Worm (Caenorhabditis elegans) whole organism, late embryonic: ENCODE data around the gene ZK822.1.

Experiments used
- K09A11.1 ChIP-seq: sonication (generic microtip); optimal IDR thresholded peaks from 2 replicates; lab custom pipeline; 2017; ENCODE audit warnings: antibody characterized with exemption, mild to moderate bottlenecking, missing genetic modification characterization, missing compliant biosample characterization; ENCODE audit not compliant: insufficient read depth
- T23F11.4 ChIP-seq: fragments of 200-800 bp; sonication (Bioruptor generic); optimal IDR thresholded peaks from 2 replicates; lab custom pipeline; 2018; ENCODE audit warnings: mild to moderate bottlenecking, missing genetic modification characterization, missing compliant biosample characterization
- ama-1 ChIP-seq: fragments of 150-350 bp; optimal IDR thresholded peaks from 2 replicates; lab custom pipeline; 2014
- ceh-14 ChIP-seq: sonication (generic microtip); optimal IDR thresholded peaks from 2 replicates; lab custom pipeline; 2016; ENCODE audit warnings: missing genotype, missing genetic modification characterization, missing compliant biosample characterization
- ceh-18 ChIP-seq: sonication (generic microtip); optimal IDR thresholded peaks from 2 replicates; lab custom pipeline; 2016; ENCODE audit warnings: missing genetic modification characterization, missing compliant biosample characterization
- ceh-22 ChIP-seq: sonication (generic microtip); optimal IDR thresholded peaks from 2 replicates; lab custom pipeline; 2017; ENCODE audit warnings: missing biosample characterization, missing genetic modification characterization
- ceh-24 ChIP-seq: sonication (generic microtip); optimal IDR thresholded peaks from 2 replicates; lab custom pipeline; 2016; ENCODE audit warnings: mild to moderate bottlenecking, missing genetic modification characterization, missing compliant biosample characterization
- ceh-31 ChIP-seq: sonication (generic microtip); optimal IDR thresholded peaks from 2 replicates; lab custom pipeline; 2016; ENCODE audit warnings: missing genetic modification characterization, missing compliant biosample characterization
- ceh-45 ChIP-seq: fragments of 200-800 bp; sonication (Bioruptor generic); IDR thresholded peaks from 2 replicates; pipeline ENCODE4 v1.3.6; 2022; ENCODE audit warnings: missing genetic modification reagents, missing genetic modification characterization, missing compliant biosample characterization
- che-1 ChIP-seq: sonication (generic microtip); optimal IDR thresholded peaks from 2 replicates; lab custom pipeline; 2016; ENCODE audit warnings: mild to moderate bottlenecking, missing genetic modification characterization, missing compliant biosample characterization
- dve-1 ChIP-seq: sonication (generic microtip); optimal IDR thresholded peaks from 2 replicates; lab custom pipeline; 2017; ENCODE audit warnings: antibody characterized with exemption, mild to moderate bottlenecking, missing genetic modification characterization, missing compliant biosample characterization
- elt-2 ChIP-seq: sonication (generic microtip); optimal IDR thresholded peaks from 2 replicates; lab custom pipeline; 2016; ENCODE audit warnings: missing genetic modification reagents, missing genetic modification characterization, missing compliant biosample characterization
- eyg-1 ChIP-seq: sonication (generic microtip); optimal IDR thresholded peaks from 2 replicates; lab custom pipeline; 2016; ENCODE audit warnings: missing genotype, missing genetic modification characterization, missing compliant biosample characterization
- fax-1 ChIP-seq: sonication (generic microtip); optimal IDR thresholded peaks from 2 replicates; lab custom pipeline; 2016; ENCODE audit warnings: missing genotype, missing genetic modification characterization, missing compliant biosample characterization
- fkh-6 ChIP-seq: sonication (generic microtip); optimal IDR thresholded peaks from 2 replicates; lab custom pipeline; 2016; ENCODE audit warnings: missing genetic modification characterization, missing compliant biosample characterization
- gmeb-2 ChIP-seq: sonication (generic microtip); optimal IDR thresholded peaks from 2 replicates; lab custom pipeline; 2016; ENCODE audit warnings: missing genetic modification characterization, inconsistent platforms, missing compliant biosample characterization
- hlh-30 ChIP-seq: sonication (generic microtip); optimal IDR thresholded peaks from 2 replicates; lab custom pipeline; 2017; ENCODE audit warnings: antibody characterized with exemption, missing genetic modification characterization, missing compliant biosample characterization; ENCODE audit not compliant: insufficient read depth
- madf-2 ChIP-seq: sonication (generic microtip); optimal IDR thresholded peaks from 2 replicates; lab custom pipeline; 2017; ENCODE audit warnings: missing genetic modification characterization, missing compliant biosample characterization
- nfya-1 ChIP-seq: sonication (generic microtip); optimal IDR thresholded peaks from 2 replicates; lab custom pipeline; 2017; ENCODE audit warnings: missing genetic modification characterization, mild to moderate bottlenecking, missing compliant biosample characterization, antibody characterized with exemption, moderate library complexity
- npax-4 ChIP-seq: sonication (generic microtip); optimal IDR thresholded peaks from 2 replicates; lab custom pipeline; 2016; ENCODE audit warnings: missing genetic modification characterization, missing compliant biosample characterization
- pat-9 ChIP-seq: fragments of 200-800 bp; sonication (Bioruptor generic); optimal IDR thresholded peaks from 2 replicates; lab custom pipeline; 2018; ENCODE audit warnings: mild to moderate bottlenecking, missing genetic modification characterization, moderate library complexity, missing compliant biosample characterization
- pha-2 ChIP-seq: sonication (generic microtip); optimal IDR thresholded peaks from 2 replicates; lab custom pipeline; 2017; ENCODE audit warnings: mild to moderate bottlenecking, missing genetic modification characterization, missing compliant biosample characterization
- pha-4 ChIP-seq: fragments of 150-350 bp; optimal IDR thresholded peaks from 2 replicates; lab custom pipeline; 2018; ENCODE audit warnings: missing biosample characterization, missing genetic modification reagents, missing genetic modification characterization
- pros-1 ChIP-seq: fragments of 150-350 bp; optimal IDR thresholded peaks from 2 replicates; lab custom pipeline; 2014; ENCODE audit warnings: missing biosample characterization, missing genetic modification reagents, missing genetic modification characterization
- ref-2 ChIP-seq: sonication (generic microtip); optimal IDR thresholded peaks from 2 replicates; lab custom pipeline; 2016; ENCODE audit warnings: missing genetic modification characterization, missing compliant biosample characterization
- sdc-2 ChIP-seq: sonication (generic microtip); optimal IDR thresholded peaks from 2 replicates; lab custom pipeline; 2016; ENCODE audit warnings: missing genotype, missing genetic modification characterization, missing compliant biosample characterization
- sox-2 ChIP-seq: fragments of 200-800 bp; sonication (Bioruptor generic); IDR thresholded peaks from 2 replicates; pipeline ENCODE4 v1.3.6; 2022; ENCODE audit warnings: missing genetic modification reagents, missing genetic modification characterization, missing compliant biosample characterization
- tbx-2 ChIP-seq: sonication (generic microtip); optimal IDR thresholded peaks from 2 replicates; lab custom pipeline; 2016; ENCODE audit warnings: missing genetic modification characterization, missing compliant biosample characterization
- tbx-7 ChIP-seq: sonication (generic microtip); optimal IDR thresholded peaks from 2 replicates; lab custom pipeline; 2016; ENCODE audit warnings: missing genotype, missing genetic modification characterization, missing compliant biosample characterization
- unc-3 ChIP-seq, 2 experiments: fragments of 200-800 bp in 1 of 2; sonication (Bioruptor generic) in 1 of 2; sonication (generic microtip) in 1 of 2; conservative IDR thresholded peaks in 1 of 2; optimal IDR thresholded peaks in 1 of 2; 2 replicates each; pipeline versions ENCODE4 v1.3.6 to Lab custom; 2016 to 2022; ENCODE audit warnings: missing compliant biosample characterization in 2 of 2, missing genetic modification characterization in 2 of 2, missing genetic modification reagents in 1 of 2
- unc-42 ChIP-seq: sonication (generic microtip); optimal IDR thresholded peaks from 2 replicates; lab custom pipeline; 2016; ENCODE audit warnings: missing genotype, missing genetic modification characterization, missing compliant biosample characterization

ZK822.1 gene

DNA sequence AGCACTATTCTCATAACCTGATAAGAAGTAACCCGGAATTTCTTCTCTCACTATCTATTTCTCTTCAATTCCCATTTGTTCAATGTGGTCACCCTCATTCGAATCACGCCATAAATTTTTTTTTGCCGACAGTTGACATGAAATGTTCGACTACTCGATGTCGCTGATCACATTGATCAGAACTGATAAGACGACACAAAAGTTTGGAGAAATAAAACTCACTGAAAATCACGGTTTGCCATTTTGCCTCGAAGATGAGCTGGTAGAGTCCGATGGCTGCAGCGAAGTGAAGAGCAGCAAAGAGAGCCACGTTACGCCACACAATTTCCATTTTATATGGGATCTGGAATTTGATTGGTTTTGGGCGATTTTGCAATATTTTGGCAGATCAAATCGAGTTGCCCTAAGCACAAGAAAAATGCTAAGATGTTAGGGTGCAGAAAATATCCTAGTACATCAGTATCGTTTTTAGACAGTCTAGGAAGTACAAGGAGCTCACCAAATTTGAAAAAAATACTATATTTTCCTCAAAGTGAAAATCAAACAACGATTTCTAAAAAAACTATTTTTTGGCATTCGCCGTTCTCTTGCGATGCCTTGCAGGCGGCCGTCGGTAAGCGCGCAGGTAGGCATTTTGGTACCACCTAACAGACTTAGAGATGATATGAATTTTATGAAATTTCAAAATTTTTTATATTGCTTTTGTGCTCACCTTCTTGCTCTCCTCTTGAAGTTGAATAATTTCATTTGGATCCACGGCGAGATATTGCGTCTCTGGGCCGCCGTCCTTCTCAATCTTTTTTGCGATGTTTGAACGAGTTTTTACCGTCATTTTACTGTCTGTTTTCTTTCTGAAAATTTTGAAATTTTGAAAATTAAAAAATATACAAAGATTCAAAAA is 6.8 kb downstream of the ZK822.1 start, which contains the start of gene fat-6:
Gene fat-6 (minus strand): TSS at position 851 of the 901 bp plus-strand sequence.
- TF ChIP-seq pat-9 (tag; lab: Kevin White, UChicago) (no peak), elt-2 (tag; lab: Kevin White, UChicago) (peak; percentile 31)

DNA sequence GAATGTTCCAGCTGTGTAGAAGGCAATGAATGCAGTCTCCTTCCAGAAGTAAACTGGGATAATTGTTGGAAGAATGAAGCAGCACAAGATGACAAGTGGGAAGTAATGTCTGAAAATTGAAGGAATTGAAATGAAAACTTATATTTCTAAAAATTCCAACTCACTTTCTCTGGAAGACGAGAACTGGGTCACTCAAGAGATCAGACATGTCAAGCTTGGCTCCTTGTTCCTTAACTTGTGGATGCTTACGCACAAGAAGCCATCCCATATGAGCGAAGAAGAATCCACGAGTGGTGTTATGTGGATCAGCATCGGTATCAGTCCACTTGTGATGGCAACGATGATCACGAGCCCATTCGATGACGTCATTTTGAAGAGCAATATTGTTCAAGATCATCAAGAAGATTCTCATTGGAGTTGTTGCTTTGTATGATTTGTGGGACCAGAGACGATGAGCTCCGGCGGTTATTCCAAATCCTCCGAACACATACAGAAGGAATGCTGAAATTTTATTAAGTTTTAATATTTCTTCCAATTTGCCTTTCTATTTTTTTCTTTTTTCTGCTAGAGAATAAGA is 7.6 kb downstream of the ZK822.1 start:
- TF ChIP-seq K09A11.1 (tag; lab: Kevin White, UChicago) (no peak), ceh-24 (tag; lab: Kevin White, UChicago) (no peak), tbx-2 (no peak), T23F11.4 (GFP tag; lab: Kevin White, UChicago) (no peak)

DNA sequence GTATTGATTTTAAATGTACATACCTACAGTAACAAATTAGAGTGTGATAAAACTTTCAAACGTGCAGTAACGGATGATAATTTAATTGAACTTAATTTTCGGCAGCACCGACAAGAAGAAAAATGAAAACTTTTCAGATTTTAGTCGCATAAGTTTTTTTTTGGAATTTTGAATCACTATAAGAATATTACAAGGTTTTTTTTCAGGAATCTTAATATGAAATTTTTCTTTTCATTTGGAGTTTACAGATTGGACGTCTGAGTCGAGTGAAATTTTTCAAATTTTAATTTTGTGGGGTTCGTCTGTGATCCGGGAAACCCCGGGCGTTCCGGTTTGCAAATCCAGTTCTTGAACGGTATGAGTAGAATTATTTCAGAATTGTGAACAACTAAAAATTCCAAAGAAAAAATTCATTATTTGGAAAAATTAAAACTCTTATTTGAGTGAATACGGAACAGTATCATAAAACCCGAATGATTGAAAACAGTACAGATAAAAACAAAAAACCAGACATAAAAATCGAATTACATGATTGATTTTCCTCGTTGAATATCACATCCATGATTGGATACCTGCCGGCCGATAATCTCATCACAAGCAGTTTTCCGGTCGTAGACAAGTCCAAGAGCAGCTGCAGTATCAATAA is 8.5 kb downstream of the ZK822.1 start:
- no peak for TF ChIP-seq sdc-2 (tag; lab: Kevin White, UChicago)
- no peak for TF ChIP-seq npax-4
- TF ChIP-seq che-1 (tag; lab: Kevin White, UChicago): no peak

DNA sequence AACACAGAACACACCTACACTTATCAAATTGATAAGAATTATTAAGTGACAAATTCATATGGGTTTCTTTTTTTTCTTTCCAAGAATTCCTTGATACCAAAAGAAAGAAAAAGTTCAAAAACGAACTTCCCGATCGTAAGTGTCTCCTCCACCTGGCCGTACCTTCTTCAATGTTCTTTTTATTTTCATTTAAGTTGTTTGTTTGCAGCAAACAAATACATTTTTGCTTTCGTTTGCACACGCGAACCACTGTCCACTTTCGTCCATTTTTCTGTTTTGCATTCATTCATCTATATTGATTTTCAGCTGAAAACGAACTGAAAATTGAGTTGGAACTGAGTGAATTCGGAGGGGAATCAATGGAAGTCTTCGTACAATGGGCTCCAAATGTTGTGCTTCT is 10.2 kb downstream of the ZK822.1 start, which contains the start of gene VZK822L.2:
Gene VZK822L.2 (plus strand): TSS at position 301 of the 400 bp plus-strand sequence.
- TF ChIP-seq hlh-30 (tag; lab: Kevin White, UChicago) (no peak), che-1 (tag; lab: Kevin White, UChicago) (no peak), gmeb-2 (tag; lab: Kevin White, UChicago) (no peak), nfya-1 (tag; lab: Kevin White, UChicago) (no peak), madf-2 (no peak), pros-1 (tag; lab: Kevin White, UChicago) (no peak), fax-1 (tag; lab: Kevin White, UChicago) (no peak)
- TF ChIP-seq, all 69 proteins: peak for 0

DNA sequence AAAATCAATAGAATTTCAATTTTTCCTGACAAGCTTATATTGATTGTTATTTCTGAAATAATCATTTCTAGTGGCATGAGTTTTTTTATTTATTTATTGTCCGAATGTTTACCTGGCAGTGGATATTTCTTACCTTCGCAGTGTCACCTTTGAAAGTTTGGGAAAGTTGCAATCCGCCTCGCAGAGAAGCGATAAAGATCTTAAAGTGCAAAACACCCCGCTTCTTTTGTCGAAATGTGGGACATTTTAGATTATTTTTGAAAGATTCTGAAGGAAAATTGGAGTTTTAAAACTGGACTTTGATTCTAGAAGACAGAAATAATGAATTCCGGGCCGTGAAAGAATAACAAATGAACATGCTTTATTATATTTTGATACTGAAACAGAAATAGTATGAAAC is 13.2 kb downstream of the ZK822.1 start:
- TF ChIP-seq ceh-22 (no peak), dve-1 (tag; lab: Kevin White, UChicago) (no peak), pha-2 (tag; lab: Kevin White, UChicago) (no peak), ceh-45 (no peak), pha-4 (tag; lab: Kevin White, UChicago) (no peak), sox-2 (no peak), tbx-7 (no peak), fax-1 (tag; lab: Kevin White, UChicago) (no peak), ceh-31 (tag; lab: Kevin White, UChicago) (no peak), ama-1 (lab: Kevin White, UChicago) (no peak), unc-3 (GFP tag; conservative IDR thresholded peaks at IDR 0.05; lab: Robert Waterston, UW) (no peak), unc-3 (tag; optimal IDR thresholded peaks at IDR 0.05; lab: Kevin White, UChicago) (no peak), tbx-2 (no peak), unc-42 (no peak), ref-2 (no peak), hlh-30 (tag; lab: Kevin White, UChicago) (no peak), fkh-6 (tag; lab: Kevin White, UChicago) (no peak), ceh-14 (tag; lab: Kevin White, UChicago) (no peak), ceh-18 (tag; lab: Kevin White, UChicago) (no peak), elt-2 (tag; lab: Kevin White, UChicago) (no peak), eyg-1 (tag; lab: Kevin White, UChicago) (no peak)
